Fruit fly (Drosophila melanogaster): ENCODE results near the gene tinc.

- TF ChIP-seq CG8159 (tag; optimal IDR thresholded peaks at IDR 0.05) (no peak), CG17806 (tag; optimal IDR thresholded peaks at IDR 0.05) (no peak), CG34367 (tag; optimal IDR thresholded peaks at IDR 0.05) (no peak), CG13204 (GFP tag; optimal IDR thresholded peaks at IDR 0.05) (no peak), CG10348 (GFP tag; IDR thresholded peaks at IDR 0.05) (no peak), D1 (tag; optimal IDR thresholded peaks at IDR 0.05) (no peak), Ets98B (GFP tag; IDR thresholded peaks at IDR 0.05) (no peak), CG9948 (tag; optimal IDR thresholded peaks at IDR 0.05) (no peak), gl (tag; optimal IDR thresholded peaks at IDR 0.05) (no peak), Pif1A (GFP tag; optimal IDR thresholded peaks at IDR 0.05) (no peak), EcR (GFP tag; optimal IDR thresholded peaks at IDR 0.05) (no peak), CG15710 (tag; optimal IDR thresholded peaks at IDR 0.05) (no peak)
These were observed 18.1 kb upstream of the tinc start for dm6 chr3R:17793287-17793686.
